Worm (Caenorhabditis elegans) whole organism, L2 larva: ENCODE measurements around the gene K09E9.7.

ENCODE experiments used
- ceh-82 ChIP-seq: fragments of 150-350 bp; optimal IDR thresholded peaks from 2 replicates; lab custom pipeline; 2014; ENCODE audit warnings: missing biosample characterization, missing genetic modification characterization
- elt-1 ChIP-seq: fragments of 150-350 bp; optimal IDR thresholded peaks from 2 replicates; lab custom pipeline; 2014; ENCODE audit warnings: missing biosample characterization, missing genetic modification characterization

DNA sequence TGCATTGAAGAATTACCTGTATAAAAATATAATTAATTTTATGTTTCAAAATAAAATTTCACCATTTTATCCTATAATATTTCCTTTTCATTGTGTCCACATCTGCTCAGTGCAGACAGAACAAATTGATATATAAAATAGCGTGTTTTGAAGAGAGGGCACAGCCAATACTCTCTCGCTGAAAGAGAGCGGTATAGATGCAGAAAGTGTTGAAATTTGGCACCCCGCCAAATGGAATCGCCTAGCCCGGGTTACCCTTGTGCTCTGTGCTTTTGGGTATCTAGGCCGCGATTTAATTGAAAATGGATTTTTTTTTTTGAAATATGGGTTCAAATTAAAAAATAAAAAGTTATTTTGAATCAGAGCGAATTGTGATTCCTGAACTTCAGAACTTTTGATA is 23.5 kb upstream of the K09E9.7 start:
- TF ChIP-seq ceh-82 (tag; lab: Kevin White, UChicago) = no peak
- no peak for TF ChIP-seq elt-1 (tag; lab: Kevin White, UChicago)
